Worm (Caenorhabditis elegans): ENCODE data around the gene F28C10.1.

- no peak for TF ChIP-seq ama-1 (optimal IDR thresholded peaks at IDR 0.05)
- TF ChIP-seq unc-62 (GFP tag; optimal IDR thresholded peaks at IDR 0.05) = no peak
- TF ChIP-seq ztf-11 (tag; optimal IDR thresholded peaks at IDR 0.05) = no peak
- TF ChIP-seq zag-1 (tag; optimal IDR thresholded peaks at IDR 0.05) = no peak
- no peak for TF ChIP-seq fkh-10 (GFP tag; optimal IDR thresholded peaks at IDR 0.05)
- TF ChIP-seq nhr-11 (tag; optimal IDR thresholded peaks at IDR 0.05) = no peak
- TF ChIP-seq nhr-28 (tag; optimal IDR thresholded peaks at IDR 0.05) = no peak
- TF ChIP-seq ztf-4 (tag; optimal IDR thresholded peaks at IDR 0.05) = no peak
- TF ChIP-seq egl-5 (tag; optimal IDR thresholded peaks at IDR 0.05) = no peak
- TF ChIP-seq lin-15B (tag; optimal IDR thresholded peaks at IDR 0.05) = no peak
Observed at ce11 chrX:527663-528062, 15.2 kb upstream of the F28C10.1 start.
